Fruit fly (Drosophila melanogaster): ENCODE measurements around the gene Gabat.

The Gabat gene

dm6 chr3L:19991714-19992231 lies 8.7 kb downstream of the Gabat start, which contains the start of the genes CG7646 and Nca (continued):
- TF ChIP-seq CG8765 (GFP tag; IDR thresholded peaks at IDR 0.05) (no peak), CTCF (GFP tag; optimal IDR thresholded peaks at IDR 0.05) (peak; percentile 28), HHEX (GFP tag; optimal IDR thresholded peaks at IDR 0.05) (no peak), CG18476 (GFP tag; optimal IDR thresholded peaks at IDR 0.05) (no peak), tgo (GFP tag; IDR thresholded peaks at IDR 0.05) (no peak), NK7.1 (GFP tag; optimal IDR thresholded peaks at IDR 0.05) (no peak), lmd (GFP tag; IDR thresholded peaks at IDR 0.05) (no peak), CG11695 (GFP tag; IDR thresholded peaks at IDR 0.05) (no peak), az2 (GFP tag; optimal IDR thresholded peaks at IDR 0.05) (no peak), CG10209 (GFP tag; optimal IDR thresholded peaks at IDR 0.05) (no peak), pita (GFP tag; optimal IDR thresholded peaks at IDR 0.05) (no peak), Ets97D (GFP tag; optimal IDR thresholded peaks at IDR 0.05) (peak; percentile 31), knrl (GFP tag; IDR thresholded peaks at IDR 0.05; ENCODE audit: partially characterized antibody) (peak; percentile 95), fd64A (GFP tag; optimal IDR thresholded peaks at IDR 0.05) (no peak), chif (GFP tag; optimal IDR thresholded peaks at IDR 0.05) (no peak), Chrac-16 (GFP tag; optimal IDR thresholded peaks at IDR 0.05) (peak; percentile 7), cwo (GFP tag; optimal IDR thresholded peaks at IDR 0.05) (no peak), CG7556 (GFP tag; optimal IDR thresholded peaks at IDR 0.05) (no peak), BtbVII (GFP tag; optimal IDR thresholded peaks at IDR 0.05) (no peak), kni (GFP tag; optimal IDR thresholded peaks at IDR 0.05) (peak; percentile 80), ATbp (GFP tag; optimal IDR thresholded peaks at IDR 0.05) (peak; percentile 27), CG7786 (GFP tag; optimal IDR thresholded peaks at IDR 0.05) (no peak), Lpt (GFP tag; optimal IDR thresholded peaks at IDR 0.05) (no peak), gsb (GFP tag; IDR thresholded peaks at IDR 0.05) (no peak), btn (GFP tag; optimal IDR thresholded peaks at IDR 0.05) (no peak), HLH4C (GFP tag; IDR thresholded peaks at IDR 0.05; ENCODE audit: partially characterized antibody) (peak; percentile 89), tna (GFP tag; IDR thresholded peaks at IDR 0.05; ENCODE audit: partially characterized antibody) (peak; percentile 87), CG7987 (GFP tag; optimal IDR thresholded peaks at IDR 0.05) (peak; percentile 4), E2f2 (GFP tag; IDR thresholded peaks at IDR 0.05) (peak; percentile 73), Dek (tag; optimal IDR thresholded peaks at IDR 0.05) (no peak), CG6791 (GFP tag; IDR thresholded peaks at IDR 0.05; ENCODE audit: partially characterized antibody) (peak; percentile 95), gsb-n (tag; optimal IDR thresholded peaks at IDR 0.05) (no peak), usp (GFP tag; optimal IDR thresholded peaks at IDR 0.05) (no peak), al (GFP tag; IDR thresholded peaks at IDR 0.05) (no peak)

- TF ChIP-seq CG11695 (GFP tag; IDR thresholded peaks at IDR 0.05) (no peak), Dek (tag; optimal IDR thresholded peaks at IDR 0.05) (no peak), schlank (tag; optimal IDR thresholded peaks at IDR 0.05) (no peak), z (GFP tag; IDR thresholded peaks at IDR 0.05) (no peak), Opbp (GFP tag; IDR thresholded peaks at IDR 0.05; ENCODE audit: partially characterized antibody) (no peak), CG12071 (GFP tag; optimal IDR thresholded peaks at IDR 0.05) (no peak), CG8478 (optimal IDR thresholded peaks at IDR 0.05) (no peak), CG2120 (GFP tag; optimal IDR thresholded peaks at IDR 0.05) (no peak), CG10654 (GFP tag; optimal IDR thresholded peaks at IDR 0.05) (no peak), amos (GFP tag; IDR thresholded peaks at IDR 0.05; ENCODE audit: partially characterized antibody) (no peak), fd96Cb (tag; optimal IDR thresholded peaks at IDR 0.05) (no peak), crc (GFP tag; optimal IDR thresholded peaks at IDR 0.05) (no peak), CG6765 (GFP tag; optimal IDR thresholded peaks at IDR 0.05) (no peak), Fer3 (tag; optimal IDR thresholded peaks at IDR 0.05) (no peak), CG3407 (GFP tag; optimal IDR thresholded peaks at IDR 0.05) (no peak), CG10462 (GFP tag; optimal IDR thresholded peaks at IDR 0.05) (no peak), psq (GFP tag; optimal IDR thresholded peaks at IDR 0.05) (no peak), ato (GFP tag; IDR thresholded peaks at IDR 0.05; ENCODE audit: partially characterized antibody) (no peak), CG13624 (GFP tag; optimal IDR thresholded peaks at IDR 0.05) (no peak)
These were observed 9.4 kb downstream of the Gabat start, which contains the start of gene fln for dm6 chr3L:19991120-19991519. fln (minus strand) TSS chr3L:19991220.
